Fruit fly (Drosophila melanogaster) ovary, adult (tissue): Measurements from ENCODE around the gene crc.

Source experiments
- CG17801 ChIP-seq: fragments of 200-800 bp; optimal IDR thresholded peaks from 2 replicates; lab custom pipeline; 2019; ENCODE audit warnings: missing biosample characterization, mild to moderate bottlenecking, missing genetic modification characterization, moderate library complexity; ENCODE audit not compliant: partially characterized antibody

crc gene

DNA sequence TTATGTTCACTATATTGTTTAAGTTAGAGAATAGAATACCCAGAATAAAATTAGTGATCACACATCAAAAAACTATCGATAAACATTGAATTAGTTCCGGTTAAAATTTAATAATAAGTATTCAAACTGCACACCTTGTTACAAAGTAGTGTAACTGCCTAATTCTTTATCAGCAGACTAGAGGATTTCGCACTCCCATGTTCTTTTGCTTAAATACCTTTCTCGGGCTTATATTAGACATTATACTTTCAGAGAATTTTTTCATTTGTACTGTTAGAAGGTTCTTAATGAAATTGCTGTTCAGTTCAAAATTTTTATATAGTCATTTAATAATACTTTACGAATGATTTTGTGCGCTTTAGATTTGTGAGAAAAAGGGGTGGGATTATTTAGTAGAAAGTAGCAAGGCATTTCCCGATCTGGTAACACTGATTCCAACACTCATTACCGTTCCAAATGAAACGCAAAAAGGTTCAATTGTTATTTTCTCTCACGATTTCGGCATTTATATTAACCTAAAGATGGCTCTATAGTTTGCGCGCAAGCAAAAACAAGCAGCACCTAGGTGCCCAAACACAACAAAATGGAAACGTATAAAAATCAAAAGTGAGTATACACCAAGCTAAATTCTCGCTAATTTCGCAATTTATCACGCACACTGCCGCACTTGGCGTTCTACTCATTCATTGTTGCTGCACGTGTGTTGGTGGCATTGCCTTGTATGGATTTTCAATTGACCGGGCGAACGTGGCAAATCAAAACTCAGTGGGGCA lies at the start of gene crc:
Gene crc (plus strand): TSS at position 440 of the 773 bp plus-strand sequence.
- TF ChIP-seq CG17801 (GFP tag; lab: Kevin White, UChicago), result peak; percentile 20

DNA sequence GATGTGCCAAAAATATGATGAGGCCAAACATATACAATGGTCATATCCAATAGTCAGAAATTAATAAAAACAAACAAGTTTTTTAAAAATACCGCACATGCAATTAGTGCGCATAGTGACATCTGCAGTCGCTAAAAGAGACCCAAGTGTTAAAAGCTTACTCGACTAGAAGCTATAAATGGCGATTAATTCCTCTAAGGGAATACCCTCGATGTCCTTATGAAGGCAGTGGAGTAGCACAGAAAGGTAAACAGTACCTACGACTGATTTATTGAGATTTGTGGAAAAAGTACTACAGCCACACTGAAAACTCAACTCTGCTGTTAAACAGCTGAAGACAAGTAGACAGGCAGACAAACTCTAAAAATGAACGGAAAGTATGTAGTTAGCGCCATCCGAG lies 49.8 kb upstream of the crc start:
- no peak for TF ChIP-seq CG17801 (GFP tag; lab: Kevin White, UChicago)

DNA sequence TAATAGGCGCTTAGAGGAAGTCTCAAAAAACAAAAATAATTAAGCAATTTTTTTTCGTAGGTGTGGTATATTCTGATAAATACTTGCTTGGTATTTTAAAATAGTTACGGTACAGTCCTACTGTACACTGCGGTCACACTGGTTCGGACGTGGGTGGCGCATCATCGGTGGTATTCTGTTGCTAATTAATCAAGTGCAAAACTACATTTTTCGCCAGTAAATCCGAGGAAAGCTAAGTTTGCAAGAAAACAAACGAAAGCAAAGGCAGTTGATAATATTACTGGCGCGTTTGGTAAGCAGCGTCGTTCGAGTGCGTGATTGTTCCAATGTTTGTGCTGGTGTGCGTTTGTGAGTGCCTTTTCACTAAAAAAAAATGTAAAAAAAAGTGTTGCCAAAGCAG lies 47.8 kb upstream of the crc start, which contains the start of gene CG8671:
Gene CG8671 (plus strand): TSS at position 125 of the 400 bp plus-strand sequence.
- TF ChIP-seq CG17801 (GFP tag; lab: Kevin White, UChicago), result no peak

dm6 chr2L:21263470-21264146 lies 47.1 kb upstream of the crc start:
- peak; percentile 29 for TF ChIP-seq CG17801 (GFP tag; lab: Kevin White, UChicago)

dm6 chr2L:21266277-21266676 lies 44.4 kb upstream of the crc start:
- no peak for TF ChIP-seq CG17801 (GFP tag; lab: Kevin White, UChicago)

DNA sequence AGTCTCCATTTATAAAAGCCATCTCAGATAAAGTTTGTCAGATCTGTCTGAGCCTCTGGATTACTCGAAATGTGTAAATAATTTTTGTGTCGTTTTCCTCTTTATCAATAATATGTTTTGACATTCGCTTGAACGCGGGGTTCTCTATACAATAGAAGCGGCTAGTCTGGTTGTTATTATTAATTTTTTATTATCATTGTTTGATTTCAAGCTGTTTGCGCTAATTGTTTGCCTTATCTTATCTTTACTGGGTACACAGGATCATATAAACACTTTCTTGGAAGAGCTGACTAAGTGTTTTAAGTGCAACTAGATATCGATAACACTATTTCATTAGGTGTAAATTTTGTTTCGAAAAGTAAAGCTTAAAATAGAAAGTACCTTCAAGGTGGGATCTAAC lies 42.5 kb upstream of the crc start:
- TF ChIP-seq CG17801 (GFP tag; lab: Kevin White, UChicago), result no peak

DNA sequence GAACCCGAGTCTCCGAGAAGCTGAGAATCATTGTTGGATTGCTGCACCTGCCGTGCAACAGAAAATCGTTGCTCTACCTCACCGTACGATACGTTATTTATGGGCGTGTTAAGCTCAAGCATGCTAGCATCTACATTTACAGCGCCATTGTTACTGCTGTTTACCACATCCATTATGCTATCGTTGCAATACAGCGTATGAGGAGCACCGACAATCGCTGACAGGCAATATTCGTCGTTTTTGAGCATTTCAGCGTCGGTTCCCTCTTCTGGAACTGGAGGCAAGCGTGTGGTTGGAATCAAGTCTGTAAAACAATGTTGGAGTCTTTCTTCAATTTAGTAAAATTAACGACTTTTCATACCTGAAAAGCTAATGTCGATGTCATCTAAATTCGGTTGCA lies 21.6 kb upstream of the crc start:
- no peak for TF ChIP-seq CG17801 (GFP tag; lab: Kevin White, UChicago)

- no peak for TF ChIP-seq CG17801 (GFP tag; lab: Kevin White, UChicago)
Observed at dm6 chr2L:21290434-21290833, 20.2 kb upstream of the crc start, which contains the start of gene Gr39a. TSS of gene Gr39a (plus strand) at chr2L:21290734.

dm6 chr2L:21299564-21299963 lies 11.1 kb upstream of the crc start:
- TF ChIP-seq CG17801 (GFP tag; lab: Kevin White, UChicago), result no peak

DNA sequence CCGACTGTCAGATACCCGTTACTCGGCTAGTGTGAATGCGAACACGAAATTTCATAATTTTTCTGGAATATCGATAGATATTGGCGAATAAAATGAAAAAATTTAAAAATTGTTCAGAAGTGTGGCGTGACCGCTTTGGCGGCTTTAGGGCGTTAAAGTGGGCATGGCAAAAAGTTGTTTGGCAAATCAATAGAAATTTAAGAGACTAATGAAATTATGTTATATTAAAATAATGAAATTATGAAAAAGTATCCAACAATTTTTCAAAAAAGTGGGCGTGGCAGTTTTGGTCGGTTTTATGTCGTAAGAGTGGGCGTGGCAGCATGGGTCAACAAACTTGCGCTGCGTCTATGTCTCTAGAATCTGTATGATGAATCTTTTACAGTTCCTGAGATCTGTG lies 8.6 kb upstream of the crc start:
- no peak for TF ChIP-seq CG17801 (GFP tag; lab: Kevin White, UChicago)

dm6 chr2L:21303655-21304532 lies 6.8 kb upstream of the crc start:
- TF ChIP-seq CG17801 (GFP tag; lab: Kevin White, UChicago), result no peak

dm6 chr2L:21304533-21304850 lies 6.2 kb upstream of the crc start:
- no peak for TF ChIP-seq CG17801 (GFP tag; lab: Kevin White, UChicago)

- peak; percentile 1 for TF ChIP-seq CG17801 (GFP tag; lab: Kevin White, UChicago)
Observed at dm6 chr2L:21307795-21308426, 2.8 kb upstream of the crc start.

dm6 chr2L:21309058-21309753 lies 1.5 kb upstream of the crc start:
- TF ChIP-seq CG17801 (GFP tag; lab: Kevin White, UChicago), result peak; percentile 1
